Fruit fly (Drosophila melanogaster): ENCODE data around the gene AP-1gamma.

DNA sequence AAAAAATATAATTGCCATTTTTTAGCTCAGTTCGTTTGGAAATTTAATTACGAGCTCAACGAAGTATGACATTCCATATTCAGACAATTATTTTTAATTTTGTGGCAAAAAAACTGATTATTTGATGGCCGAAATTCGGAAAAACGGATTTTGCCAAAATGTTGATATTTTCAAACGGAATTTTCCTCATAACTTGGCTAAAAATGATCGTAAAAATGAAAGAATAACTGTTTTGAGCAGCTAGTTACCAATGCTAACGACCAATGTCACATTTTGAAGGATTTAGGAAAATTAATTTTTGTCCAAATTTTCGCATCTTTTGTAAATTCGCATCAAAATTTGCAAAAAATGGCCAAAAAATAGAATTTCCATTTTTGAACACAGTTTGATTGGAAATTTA lies 15.4 kb upstream of the AP-1gamma start:
- TF ChIP-seq ttk (optimal IDR thresholded peaks at IDR 0.05) (no peak), Myc (optimal IDR thresholded peaks at IDR 0.05) (no peak), Sin3A (optimal IDR thresholded peaks at IDR 0.05) (no peak), psq (optimal IDR thresholded peaks at IDR 0.05) (no peak), h (optimal IDR thresholded peaks at IDR 0.05) (no peak)
